Worm (Caenorhabditis elegans) whole organism, L3 larva: ENCODE measurements around the gene F53H4.2.

Experiments used
- ama-1 ChIP-seq: fragments of 150-350 bp; optimal IDR thresholded peaks from 2 replicates; lab custom pipeline; 2018
- egl-27 ChIP-seq: sonication (generic microtip); optimal IDR thresholded peaks from 4 replicates; lab custom pipeline; 2017; ENCODE audit warnings: missing biosample characterization, missing genetic modification reagents, missing genetic modification characterization
- elt-2 ChIP-seq: sonication (generic microtip); optimal IDR thresholded peaks from 2 replicates; lab custom pipeline; 2016; ENCODE audit warnings: missing genetic modification reagents, mild to moderate bottlenecking, missing genetic modification characterization, missing compliant biosample characterization
- fkh-10 ChIP-seq: sonication (generic microtip); optimal IDR thresholded peaks from 2 replicates; lab custom pipeline; 2017; ENCODE audit warnings: missing biosample characterization, missing genetic modification reagents, missing genetic modification characterization
- fos-1 ChIP-seq: fragments of 150-350 bp; optimal IDR thresholded peaks from 2 replicates; lab custom pipeline; 2014; ENCODE audit warnings: missing biosample characterization, missing genetic modification characterization
- lin-15B ChIP-seq: fragments of 150-350 bp; optimal IDR thresholded peaks from 2 replicates; lab custom pipeline; 2014; ENCODE audit warnings: missing biosample characterization, missing genetic modification characterization
- lin-39 ChIP-seq: fragments of 150-350 bp; optimal IDR thresholded peaks from 2 replicates; lab custom pipeline; 2018; ENCODE audit warnings: missing biosample characterization, missing genetic modification reagents, missing genetic modification characterization
- nhr-11 ChIP-seq: fragments of 150-350 bp; optimal IDR thresholded peaks from 2 replicates; lab custom pipeline; 2014; ENCODE audit warnings: missing biosample characterization, missing genetic modification characterization
- skn-1 ChIP-seq: fragments of 150-350 bp; optimal IDR thresholded peaks from 2 replicates; lab custom pipeline; 2014; ENCODE audit warnings: missing biosample characterization, missing genetic modification characterization
- unc-62 ChIP-seq: fragments of 150-350 bp; sonication (generic microtip); optimal IDR thresholded peaks from 4 replicates; lab custom pipeline; 2014; ENCODE audit warnings: missing biosample characterization, missing genetic modification reagents, missing genetic modification characterization
- ztf-11 ChIP-seq: fragments of 150-350 bp; optimal IDR thresholded peaks from 2 replicates; lab custom pipeline; 2014; ENCODE audit warnings: missing biosample characterization, missing genetic modification characterization

DNA sequence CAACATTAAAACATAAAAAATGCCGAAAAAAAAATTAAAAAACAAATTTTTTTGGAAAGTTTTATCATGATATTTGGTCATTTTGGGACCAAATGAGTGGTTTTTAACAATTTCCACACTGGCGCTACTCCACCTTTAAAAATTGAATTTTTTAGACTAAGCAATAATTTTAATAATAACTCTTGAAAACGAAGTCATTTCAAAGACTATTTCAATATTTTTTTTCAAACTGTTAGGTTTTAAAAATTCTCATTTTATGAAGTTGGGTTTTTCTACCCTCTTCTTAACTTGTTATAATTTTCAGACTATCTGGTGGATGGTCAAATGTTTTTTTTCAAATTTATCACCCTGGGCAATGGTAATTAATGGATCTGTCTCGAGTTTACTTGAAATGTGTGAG, 34.8 kb upstream of the F53H4.2 start, which contains the start of gene Y7A5A.8:
- TF ChIP-seq ama-1, result no peak
- no peak for TF ChIP-seq elt-2
- TF ChIP-seq skn-1 (tag; lab: Kevin White, UChicago), result no peak
- TF ChIP-seq ztf-11 (tag; lab: Kevin White, UChicago), result no peak
- TF ChIP-seq lin-39 (tag; lab: Kevin White, UChicago), result no peak
- TF ChIP-seq nhr-11 (tag; lab: Kevin White, UChicago), result no peak
- TF ChIP-seq fos-1 (tag; lab: Kevin White, UChicago), result no peak
- no peak for TF ChIP-seq fkh-10 (GFP tag; lab: Kevin White, UChicago)
- no peak for TF ChIP-seq lin-15B
- TF ChIP-seq unc-62 (GFP tag; lab: Kevin White, UChicago), result no peak
- TF ChIP-seq egl-27 (tag; lab: Kevin White, UChicago), result no peak
